Worm (Caenorhabditis elegans) whole organism, early embryonic: ENCODE data around the gene lin-26.

ENCODE experiments used
- aly-1 ChIP-seq: sonication (generic microtip); optimal IDR thresholded peaks from 2 replicates; lab custom pipeline; 2016; ENCODE audit warnings: missing genetic modification characterization, missing compliant biosample characterization
- ama-1 ChIP-seq: fragments of 150-350 bp; optimal IDR thresholded peaks from 2 replicates; lab custom pipeline; 2014
- ceh-13 ChIP-seq: fragments of 200-800 bp; sonication (Bioruptor generic); optimal IDR thresholded peaks from 2 replicates; lab custom pipeline; 2018; ENCODE audit warnings: mild to moderate bottlenecking, missing genetic modification characterization, missing compliant biosample characterization
- ceh-36 ChIP-seq: sonication (generic microtip); optimal IDR thresholded peaks from 2 replicates; lab custom pipeline; 2016; ENCODE audit warnings: missing genetic modification characterization, inconsistent platforms, missing compliant biosample characterization
- ets-7 ChIP-seq: sonication (generic microtip); optimal IDR thresholded peaks from 2 replicates; lab custom pipeline; 2016; ENCODE audit warnings: missing genotype, missing genetic modification characterization, missing compliant biosample characterization
- flt-1 ChIP-seq: fragments of 200-800 bp; sonication (Bioruptor generic); IDR thresholded peaks from 2 replicates; pipeline ENCODE4 v1.3.6; 2022; ENCODE audit warnings: missing genetic modification characterization, missing compliant biosample characterization
- pes-1 ChIP-seq: fragments of 200-800 bp; sonication (Bioruptor generic); IDR thresholded peaks from 2 replicates; pipeline ENCODE4 v1.3.6; 2022; ENCODE audit warnings: missing genetic modification reagents, missing genetic modification characterization, missing compliant biosample characterization
- tbx-11 ChIP-seq: fragments of 200-800 bp; sonication (Bioruptor generic); IDR thresholded peaks from 2 replicates; pipeline ENCODE4 v1.3.6; 2022; ENCODE audit warnings: missing genetic modification characterization, missing compliant biosample characterization
- tra-4 ChIP-seq: sonication (generic microtip); optimal IDR thresholded peaks from 2 replicates; lab custom pipeline; 2017; ENCODE audit warnings: missing genetic modification characterization, missing compliant biosample characterization

ce11 chrII:7682488-7682887 is 490 bp downstream of the lin-26 start:
- no peak for TF ChIP-seq ama-1 (lab: Kevin White, UChicago)
- TF ChIP-seq flt-1 (GFP tag; lab: Robert Waterston, UW): no peak
- no peak for TF ChIP-seq ceh-36 (tag; lab: Kevin White, UChicago)
- no peak for TF ChIP-seq aly-1 (tag; lab: Kevin White, UChicago)
- TF ChIP-seq ceh-13 (GFP tag; lab: Kevin White, UChicago): no peak
- no peak for TF ChIP-seq tbx-11 (GFP tag; lab: Robert Waterston, UW)
- no peak for TF ChIP-seq tra-4 (tag; lab: Kevin White, UChicago)
- TF ChIP-seq pes-1 (GFP tag; lab: Robert Waterston, UW): no peak
- TF ChIP-seq ets-7 (tag; lab: Kevin White, UChicago): no peak
